Worm (Caenorhabditis elegans) whole organism, young adult: ENCODE measurements around the gene R10D12.8.

ENCODE experiments used
- B0019.2 ChIP-seq: fragments of 200-800 bp; sonication (Bioruptor generic); conservative IDR thresholded peaks from 2 replicates; pipeline ENCODE4 v1.3.6; 2022; ENCODE audit warnings: missing genetic modification reagents, missing genetic modification characterization, missing compliant biosample characterization
- F52B5.7 ChIP-seq: sonication (generic microtip); optimal IDR thresholded peaks from 2 replicates; lab custom pipeline; 2016; ENCODE audit warnings: mild to moderate bottlenecking, missing genetic modification characterization, missing compliant biosample characterization
- Y53G8AR.9 ChIP-seq: fragments of 200-800 bp; sonication (Bioruptor generic); conservative IDR thresholded peaks from 2 replicates; pipeline ENCODE4 v1.3.6; 2022; ENCODE audit warnings: missing genetic modification reagents, missing genetic modification characterization, missing compliant biosample characterization
- Y95B8A.8 ChIP-seq: fragments of 200-800 bp; sonication (Bioruptor generic); IDR thresholded peaks from 2 replicates; pipeline ENCODE4 v1.3.6; 2022; ENCODE audit warnings: missing genetic modification reagents, missing genetic modification characterization, missing compliant biosample characterization
- ceh-100 ChIP-seq: fragments of 200-800 bp; sonication (Bioruptor generic); IDR thresholded peaks from 2 replicates; pipeline ENCODE4 v1.3.6; 2022; ENCODE audit warnings: missing genetic modification reagents, missing genetic modification characterization, missing compliant biosample characterization
- ceh-27 ChIP-seq: fragments of 200-800 bp; sonication (Bioruptor generic); optimal IDR thresholded peaks from 2 replicates; lab custom pipeline; 2018; ENCODE audit warnings: mild to moderate bottlenecking, missing genetic modification characterization, moderate library complexity, missing compliant biosample characterization
- fkh-3 ChIP-seq: sonication (generic microtip); optimal IDR thresholded peaks from 2 replicates; lab custom pipeline; 2016; ENCODE audit warnings: mild to moderate bottlenecking, missing genetic modification characterization, missing compliant biosample characterization
- let-607 ChIP-seq, 2 experiments: fragments of 200-800 bp in 1 of 2; sonication (Bioruptor generic) in 1 of 2; sonication (generic microtip) in 1 of 2; optimal IDR thresholded peaks; 2 replicates each; lab custom pipeline; 2016 to 2018; ENCODE audit warnings: mild to moderate bottlenecking in 2 of 2, missing compliant biosample characterization in 2 of 2, missing genetic modification characterization in 2 of 2, moderate library complexity in 2 of 2, missing genotype in 1 of 2
- lin-35 ChIP-seq, 3 experiments: fragments of 150-350 bp in 2 of 3; sonication (generic microtip) in 1 of 3; optimal IDR thresholded peaks; 2 replicates each; lab custom pipeline; 2014 to 2018; ENCODE audit warnings: missing biosample characterization in 3 of 3, missing genetic modification characterization in 3 of 3, missing genetic modification reagents in 3 of 3
- madf-3 ChIP-seq: fragments of 200-800 bp; sonication (Bioruptor generic); IDR thresholded peaks from 2 replicates; pipeline ENCODE4 v1.3.6; 2022; ENCODE audit warnings: missing genetic modification reagents, missing genetic modification characterization, missing compliant biosample characterization
- madf-6 ChIP-seq: fragments of 200-800 bp; sonication (Bioruptor generic); IDR thresholded peaks from 2 replicates; pipeline ENCODE4 v1.3.6; 2022; ENCODE audit warnings: missing genetic modification reagents, missing genetic modification characterization, missing compliant biosample characterization
- mxl-1 ChIP-seq: sonication (generic microtip); optimal IDR thresholded peaks from 2 replicates; lab custom pipeline; 2016; ENCODE audit warnings: missing genetic modification characterization, missing compliant biosample characterization
- nfya-2 ChIP-seq: fragments of 200-800 bp; sonication (Bioruptor generic); IDR thresholded peaks from 2 replicates; pipeline ENCODE4 v1.3.6; 2022; ENCODE audit warnings: missing genetic modification reagents, missing genetic modification characterization, missing compliant biosample characterization
- nhr-80 ChIP-seq: sonication (generic microtip); optimal IDR thresholded peaks from 2 replicates; lab custom pipeline; 2016; ENCODE audit warnings: missing genetic modification characterization, missing compliant biosample characterization
- pha-4 ChIP-seq: fragments of 150-350 bp; sonication (generic microtip); optimal IDR thresholded peaks from 2 replicates; lab custom pipeline; 2014; ENCODE audit warnings: missing biosample characterization, missing genetic modification reagents, missing genetic modification characterization
- sptf-2 ChIP-seq: fragments of 200-800 bp; sonication (Bioruptor generic); optimal IDR thresholded peaks from 2 replicates; lab custom pipeline; 2018; ENCODE audit warnings: mild to moderate bottlenecking, missing genetic modification characterization, missing compliant biosample characterization
- zim-3 ChIP-seq: sonication (generic microtip); optimal IDR thresholded peaks from 2 replicates; lab custom pipeline; 2017; ENCODE audit warnings: mild to moderate bottlenecking, missing genetic modification characterization, moderate library complexity, missing compliant biosample characterization
- ztf-22 ChIP-seq: fragments of 200-800 bp; sonication (Bioruptor generic); optimal IDR thresholded peaks from 2 replicates; lab custom pipeline; 2018; ENCODE audit warnings: mild to moderate bottlenecking, missing genetic modification characterization, moderate library complexity, missing compliant biosample characterization
- ztf-26 ChIP-seq: sonication (generic microtip); optimal IDR thresholded peaks from 2 replicates; lab custom pipeline; 2017; ENCODE audit warnings: missing genetic modification characterization, missing compliant biosample characterization

R10D12.8 gene

DNA sequence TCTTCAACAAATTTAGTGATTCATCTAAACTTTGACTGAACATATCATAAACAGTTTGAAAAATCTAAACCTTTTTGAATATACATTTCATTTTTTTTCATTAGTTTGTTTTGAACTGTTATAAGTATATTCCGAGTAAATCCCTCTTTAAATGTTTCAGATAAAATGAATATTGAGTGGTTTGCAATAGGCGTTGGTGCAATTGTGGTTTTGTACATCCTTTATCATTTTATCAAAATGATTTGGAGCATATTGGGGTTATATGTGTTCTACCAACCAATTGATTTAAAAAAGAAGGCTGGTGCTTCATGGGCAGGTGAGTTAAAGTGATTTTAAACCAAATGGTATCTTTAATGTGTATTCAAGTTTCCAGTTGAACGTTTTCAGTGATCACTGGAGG is 48.6 kb downstream of the R10D12.8 start, which contains the start of gene stdh-3:
Gene stdh-3 (plus strand): TSS at position 166 of the 400 bp plus-strand sequence.
- TF ChIP-seq pha-4 (tag; lab: Kevin White, UChicago): no peak
- TF ChIP-seq ztf-26 (tag; lab: Kevin White, UChicago): no peak
- TF ChIP-seq zim-3: no peak
- TF ChIP-seq let-607 (tag; optimal IDR thresholded peaks at IDR 0.05; lab: Kevin White, UChicago): no peak
- no peak for TF ChIP-seq lin-35 (GFP tag; optimal IDR thresholded peaks at IDR 0.05; lab: Kevin White, UChicago)
- TF ChIP-seq nhr-80 (tag; lab: Kevin White, UChicago): no peak
- TF ChIP-seq madf-3 (GFP tag; lab: Robert Waterston, UW): no peak
- no peak for TF ChIP-seq B0019.2 (GFP tag; lab: Robert Waterston, UW)

DNA sequence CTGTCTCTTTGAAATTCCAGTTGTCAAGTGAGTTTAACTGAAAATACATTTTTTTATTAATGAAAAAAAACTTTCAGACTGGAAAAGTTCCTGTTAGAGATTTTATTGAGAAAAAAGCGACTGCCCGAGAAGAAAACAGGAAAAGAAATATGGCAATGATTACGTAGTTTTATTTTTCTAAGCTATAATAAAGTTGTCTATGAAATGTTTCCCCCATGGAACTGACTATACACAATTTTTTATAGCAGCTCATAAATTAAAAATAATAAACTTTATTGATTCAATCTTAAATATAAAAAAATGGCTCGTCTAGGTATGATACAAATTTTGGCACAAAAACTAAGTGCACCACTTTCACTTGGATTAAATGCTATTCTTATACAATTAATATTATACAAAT is 50.6 kb downstream of the R10D12.8 start, which contains the start of gene C06B3.1:
Gene C06B3.1 (plus strand): TSS at position 301 of the 400 bp plus-strand sequence.
- TF ChIP-seq Y95B8A.8: no peak
- no peak for TF ChIP-seq fkh-3 (tag; lab: Kevin White, UChicago)
- no peak for TF ChIP-seq madf-6 (GFP tag; lab: Robert Waterston, UW)
- TF ChIP-seq nfya-2 (GFP tag; lab: Robert Waterston, UW): no peak
- no peak for TF ChIP-seq sptf-2 (GFP tag; lab: Kevin White, UChicago)
- TF ChIP-seq mxl-1 (tag; lab: Kevin White, UChicago): no peak
- no peak for TF ChIP-seq Y53G8AR.9 (GFP tag; lab: Robert Waterston, UW)
- TF ChIP-seq ztf-22 (GFP tag; lab: Kevin White, UChicago): no peak
- TF ChIP-seq ceh-27 (GFP tag; lab: Kevin White, UChicago): no peak
- TF ChIP-seq ceh-100: no peak
- no peak for TF ChIP-seq F52B5.7 (tag; lab: Kevin White, UChicago)
